Worm (Caenorhabditis elegans): ENCODE data around the gene max-2.

- no peak for TF ChIP-seq ces-1 (GFP tag; optimal IDR thresholded peaks at IDR 0.05)
- no peak for TF ChIP-seq unc-62 (GFP tag; optimal IDR thresholded peaks at IDR 0.05)
- no peak for TF ChIP-seq unc-120 (tag; optimal IDR thresholded peaks at IDR 0.05; ENCODE audit: poor library complexity, severe bottlenecking)
Measured at ce11 chrII:12966274-12966673, 59.4 kb downstream of the max-2 start.

Measured in whole organism, mixed stage, embryonic.